Worm (Caenorhabditis elegans): ENCODE measurements around the gene ift-139.

- TF ChIP-seq nhr-77 (tag; optimal IDR thresholded peaks at IDR 0.05) (no peak), nhr-237 (tag; optimal IDR thresholded peaks at IDR 0.05) (no peak), nfya-1 (tag; optimal IDR thresholded peaks at IDR 0.05; ENCODE audit: insufficient read depth) (no peak), ama-1 (optimal IDR thresholded peaks at IDR 0.05) (no peak), ztf-4 (tag; optimal IDR thresholded peaks at IDR 0.05) (no peak), aly-2 (tag; optimal IDR thresholded peaks at IDR 0.05) (no peak), pqm-1 (tag; optimal IDR thresholded peaks at IDR 0.05) (peak; percentile 94)
These were observed 48.6 kb upstream of the ift-139 start, which contains the start of gene wht-1 for ce11 chrIII:6087705-6088359.
